Fruit fly (Drosophila melanogaster) whole organism, embryonic: Measurements from ENCODE around the gene Aptx.

Experiments
- Ada2b ChIP-seq: fragments of 200-800 bp; sonication (Bioruptor generic); IDR thresholded peaks from 2 replicates; pipeline ENCODE4 v1.3.6; 2022; ENCODE audit warnings: missing biosample characterization, missing genetic modification characterization
- CG1024 ChIP-seq: fragments of 200-800 bp; sonication (Bioruptor generic); IDR thresholded peaks from 2 replicates; pipeline ENCODE4 v1.3.6; 2022; ENCODE audit warnings: missing biosample characterization, missing genetic modification characterization
- CG10543 ChIP-seq: fragments of 200-800 bp; sonication (Bioruptor generic); optimal IDR thresholded peaks from 3 replicates; lab custom pipeline; 2017; ENCODE audit warnings: missing biosample characterization, mild to moderate bottlenecking, missing genetic modification characterization, moderate library complexity
- CG11093 ChIP-seq: fragments of 200-800 bp; sonication (Bioruptor generic); IDR thresholded peaks from 3 replicates; pipeline ENCODE4 v1.3.6; 2022; ENCODE audit warnings: missing biosample characterization, missing genetic modification characterization
- CG11504 ChIP-seq: fragments of 200-800 bp; sonication (Bioruptor generic); optimal IDR thresholded peaks from 3 replicates; lab custom pipeline; 2019; ENCODE audit warnings: missing biosample characterization, mild to moderate bottlenecking, missing genetic modification characterization, moderate library complexity
- CG12769 ChIP-seq: fragments of 200-800 bp; sonication (Bioruptor generic); optimal IDR thresholded peaks from 2 replicates; lab custom pipeline; 2019; ENCODE audit warnings: missing biosample characterization, mild to moderate bottlenecking, missing genetic modification characterization, moderate library complexity
- CG13296 ChIP-seq: fragments of 200-800 bp; sonication (Bioruptor generic); optimal IDR thresholded peaks from 3 replicates; lab custom pipeline; 2018; ENCODE audit warnings: missing biosample characterization, mild to moderate bottlenecking, missing genetic modification characterization
- CG13775 ChIP-seq: fragments of 200-800 bp; sonication (Bioruptor generic); optimal IDR thresholded peaks from 3 replicates; lab custom pipeline; 2017; ENCODE audit warnings: missing biosample characterization, mild to moderate bottlenecking, missing genetic modification characterization
- CG14441 ChIP-seq: fragments of 200-800 bp; sonication (Bioruptor generic); IDR thresholded peaks from 2 replicates; pipeline ENCODE4 v1.3.6; 2022; ENCODE audit warnings: missing biosample characterization, missing genetic modification characterization
- CG15073 ChIP-seq: fragments of 200-800 bp; sonication (Bioruptor generic); optimal IDR thresholded peaks from 2 replicates; lab custom pipeline; 2016; ENCODE audit warnings: missing biosample characterization, missing genetic modification characterization
- CG2712 ChIP-seq: fragments of 200-800 bp; optimal IDR thresholded peaks from 3 replicates; lab custom pipeline; 2019; ENCODE audit warnings: missing biosample characterization, mild to moderate bottlenecking, missing genetic modification characterization, moderate library complexity
- CG3407 ChIP-seq: fragments of 200-800 bp; sonication (Bioruptor generic); optimal IDR thresholded peaks from 2 replicates; lab custom pipeline; 2018; ENCODE audit warnings: missing biosample characterization, mild to moderate bottlenecking, missing genetic modification characterization
- CG34376 ChIP-seq: fragments of 200-800 bp; sonication (Bioruptor generic); optimal IDR thresholded peaks from 2 replicates; lab custom pipeline; 2018; ENCODE audit warnings: missing biosample characterization, mild to moderate bottlenecking, missing genetic modification characterization
- CG3847 ChIP-seq: fragments of 200-800 bp; sonication (Bioruptor generic); IDR thresholded peaks from 2 replicates; pipeline ENCODE4 v1.3.6; 2022; ENCODE audit warnings: missing biosample characterization, missing genetic modification characterization
- CG8281 ChIP-seq: fragments of 200-800 bp; sonication (Bioruptor generic); optimal IDR thresholded peaks from 2 replicates; lab custom pipeline; 2018; ENCODE audit warnings: missing biosample characterization, mild to moderate bottlenecking, missing genetic modification characterization, moderate library complexity
- CG9817 ChIP-seq: fragments of 200-800 bp; sonication (Bioruptor generic); optimal IDR thresholded peaks from 2 replicates; lab custom pipeline; 2018; ENCODE audit warnings: missing biosample characterization, mild to moderate bottlenecking, missing genetic modification characterization, moderate library complexity
- Dbx ChIP-seq: fragments of 200-800 bp; sonication (Bioruptor generic); IDR thresholded peaks from 3 replicates; pipeline ENCODE4 v1.3.6; 2022; ENCODE audit warnings: missing biosample characterization, missing genetic modification characterization
- Dp ChIP-seq: fragments of 200-800 bp; sonication (Bioruptor generic); optimal IDR thresholded peaks from 2 replicates; lab custom pipeline; 2018; ENCODE audit warnings: missing biosample characterization, mild to moderate bottlenecking, missing genetic modification characterization, moderate library complexity
- E2f1 ChIP-seq: fragments of 200-800 bp; sonication (Bioruptor generic); IDR thresholded peaks from 2 replicates; pipeline ENCODE4 v1.3.6; 2022; ENCODE audit warnings: missing biosample characterization, missing genetic modification characterization
- Gsc ChIP-seq: fragments of 200-800 bp; sonication (Bioruptor generic); IDR thresholded peaks from 2 replicates; pipeline ENCODE4 v1.3.6; 2022; ENCODE audit warnings: missing biosample characterization, missing genetic modification characterization
- HmgZ ChIP-seq: fragments of 200-800 bp; sonication (Bioruptor generic); optimal IDR thresholded peaks from 2 replicates; lab custom pipeline; 2018; ENCODE audit warnings: missing biosample characterization, mild to moderate bottlenecking, missing genetic modification characterization
- MTF-1 ChIP-seq: fragments of 200-800 bp; sonication (Bioruptor generic); optimal IDR thresholded peaks from 2 replicates; lab custom pipeline; 2018; ENCODE audit warnings: missing biosample characterization, mild to moderate bottlenecking, missing genetic modification characterization, borderline replicate concordance
- NC2β ChIP-seq: fragments of 200-800 bp; sonication (Bioruptor generic); optimal IDR thresholded peaks from 2 replicates; lab custom pipeline; 2016; ENCODE audit warnings: missing biosample characterization, missing genetic modification characterization
- Nf-YB ChIP-seq: fragments of 200-800 bp; sonication (Bioruptor generic); optimal IDR thresholded peaks from 3 replicates; lab custom pipeline; 2019; ENCODE audit warnings: missing biosample characterization, mild to moderate bottlenecking, missing genetic modification characterization, moderate library complexity
- Rfx ChIP-seq: fragments of 200-800 bp; sonication (Bioruptor generic); IDR thresholded peaks from 2 replicates; pipeline ENCODE4 v1.3.6; 2022; ENCODE audit warnings: missing biosample characterization, missing genetic modification characterization
- Sox102F ChIP-seq: fragments of 200-800 bp; sonication (Bioruptor generic); optimal IDR thresholded peaks from 2 replicates; lab custom pipeline; 2018; ENCODE audit warnings: missing biosample characterization, mild to moderate bottlenecking, missing genetic modification characterization, moderate library complexity
- Ssrp ChIP-seq: fragments of 200-800 bp; sonication (Bioruptor generic); optimal IDR thresholded peaks from 2 replicates; lab custom pipeline; 2018; ENCODE audit warnings: missing biosample characterization, mild to moderate bottlenecking, missing genetic modification characterization, moderate library complexity
- ase ChIP-seq: fragments of 200-800 bp; sonication (Bioruptor generic); IDR thresholded peaks from 3 replicates; pipeline ENCODE4 v1.3.6; 2022; ENCODE audit warnings: missing biosample characterization, missing genetic modification characterization
- chif ChIP-seq, 2 experiments: fragments of 200-800 bp; sonication (Bioruptor generic); optimal IDR thresholded peaks; 3 replicates each; lab custom pipeline; 2016; ENCODE audit warnings: missing biosample characterization in 2 of 2, missing genetic modification characterization in 2 of 2
- crc ChIP-seq: fragments of 200-800 bp; sonication (Bioruptor generic); optimal IDR thresholded peaks from 2 replicates; lab custom pipeline; 2016; ENCODE audit warnings: missing biosample characterization, missing genetic modification characterization
- crp ChIP-seq, 2 experiments: fragments of 200-800 bp; sonication (Bioruptor generic); optimal IDR thresholded peaks; 2 replicates in 1 of 2; 3 replicates in 1 of 2; lab custom pipeline; 2017; ENCODE audit warnings: missing biosample characterization in 2 of 2, missing genetic modification characterization in 2 of 2, mild to moderate bottlenecking in 1 of 2, moderate library complexity in 1 of 2
- dan ChIP-seq: fragments of 200-800 bp; sonication (Bioruptor generic); IDR thresholded peaks from 2 replicates; pipeline ENCODE4 v1.3.6; 2022; ENCODE audit warnings: missing biosample characterization, missing genetic modification characterization
- exex ChIP-seq: fragments of 200-800 bp; sonication (Bioruptor generic); optimal IDR thresholded peaks from 4 replicates; lab custom pipeline; 2018; ENCODE audit warnings: missing biosample characterization, mild to moderate bottlenecking, missing genetic modification characterization, moderate library complexity
- fd102C ChIP-seq: fragments of 200-800 bp; sonication (Bioruptor generic); optimal IDR thresholded peaks from 2 replicates; lab custom pipeline; 2018; ENCODE audit warnings: missing biosample characterization, mild to moderate bottlenecking, missing genetic modification characterization, moderate library complexity
- fd3F ChIP-seq: fragments of 200-800 bp; sonication (Bioruptor generic); optimal IDR thresholded peaks from 2 replicates; lab custom pipeline; 2018; ENCODE audit warnings: missing biosample characterization, mild to moderate bottlenecking, missing genetic modification characterization, moderate library complexity
- fd64A ChIP-seq: fragments of 200-800 bp; sonication (Bioruptor generic); optimal IDR thresholded peaks from 3 replicates; lab custom pipeline; 2018; ENCODE audit warnings: missing biosample characterization, mild to moderate bottlenecking, missing genetic modification characterization
- insv ChIP-seq, 2 experiments: fragments of 200-800 bp; sonication (Bioruptor generic); optimal IDR thresholded peaks; 3 replicates each; lab custom pipeline; 2016 to 2018; ENCODE audit warnings: missing biosample characterization in 2 of 2, missing genetic modification characterization in 2 of 2
- kni ChIP-seq: fragments of 200-800 bp; sonication (Bioruptor generic); optimal IDR thresholded peaks from 3 replicates; lab custom pipeline; 2017; ENCODE audit warnings: mild to moderate bottlenecking, missing biosample characterization, missing genetic modification reagents, missing genetic modification characterization
- maf-S ChIP-seq: fragments of 200-800 bp; sonication (Bioruptor generic); optimal IDR thresholded peaks from 2 replicates; lab custom pipeline; 2016; ENCODE audit warnings: missing biosample characterization, missing genetic modification characterization
- mirr ChIP-seq: fragments of 200-800 bp; sonication (Bioruptor generic); optimal IDR thresholded peaks from 3 replicates; lab custom pipeline; 2018; ENCODE audit warnings: missing biosample characterization, mild to moderate bottlenecking, missing genetic modification characterization
- nom ChIP-seq: fragments of 200-800 bp; sonication (Bioruptor generic); optimal IDR thresholded peaks from 2 replicates; lab custom pipeline; 2017; ENCODE audit warnings: missing biosample characterization, missing genetic modification characterization, mild to moderate bottlenecking, moderate library complexity, missing genetic modification reagents
- org-1 ChIP-seq: fragments of 200-800 bp; sonication (Bioruptor generic); optimal IDR thresholded peaks from 2 replicates; lab custom pipeline; 2017; ENCODE audit warnings: missing biosample characterization, missing genetic modification characterization
- prd ChIP-seq, 3 experiments: fragments of >200 bp in 2 of 3; fragments of 200-800 bp in 1 of 3; sonication (Bioruptor generic) in 1 of 3; optimal IDR thresholded peaks in 2 of 3; IDR thresholded peaks in 1 of 3; 2 replicates in 2 of 3; 3 replicates in 1 of 3; pipeline versions ENCODE4 v1.3.6 to Lab custom; 2017 to 2022; ENCODE audit warnings: missing biosample characterization in 1 of 3, missing genetic modification characterization in 1 of 3
- sisA ChIP-seq: fragments of 200-800 bp; sonication (Bioruptor generic); IDR thresholded peaks from 2 replicates; pipeline ENCODE4 v1.3.6; 2022; ENCODE audit warnings: missing biosample characterization, missing genetic modification characterization
- sna ChIP-seq: fragments of 200-800 bp; sonication (Bioruptor generic); IDR thresholded peaks from 2 replicates; pipeline ENCODE4 v1.3.6; 2022; ENCODE audit warnings: missing biosample characterization, missing genetic modification characterization; ENCODE audit not compliant: partially characterized antibody
- stwl ChIP-seq: fragments of 200-800 bp; sonication (Bioruptor generic); optimal IDR thresholded peaks from 3 replicates; lab custom pipeline; 2018; ENCODE audit warnings: missing biosample characterization, mild to moderate bottlenecking, missing genetic modification characterization, moderate library complexity
- tna ChIP-seq: fragments of 200-800 bp; sonication (Bioruptor generic); IDR thresholded peaks from 2 replicates; pipeline ENCODE4 v1.3.6; 2022; ENCODE audit warnings: missing biosample characterization, missing genetic modification characterization; ENCODE audit not compliant: partially characterized antibody
- ttk ChIP-seq: fragments of 200-800 bp; sonication (Bioruptor generic); IDR thresholded peaks from 2 replicates; pipeline ENCODE4 v2.1.2; 2022; ENCODE audit warnings: missing biosample characterization, missing genetic modification characterization
- vnd ChIP-seq: fragments of 200-800 bp; sonication (Bioruptor generic); IDR thresholded peaks from 3 replicates; pipeline ENCODE4 v1.3.6; 2022; ENCODE audit warnings: missing biosample characterization, missing genetic modification characterization; ENCODE audit not compliant: partially characterized antibody
- zen2 ChIP-seq: fragments of 200-800 bp; sonication (Bioruptor generic); IDR thresholded peaks from 3 replicates; pipeline ENCODE4 v1.3.6; 2022; ENCODE audit warnings: missing biosample characterization, missing genetic modification characterization; ENCODE audit not compliant: partially characterized antibody

Aptx gene

DNA sequence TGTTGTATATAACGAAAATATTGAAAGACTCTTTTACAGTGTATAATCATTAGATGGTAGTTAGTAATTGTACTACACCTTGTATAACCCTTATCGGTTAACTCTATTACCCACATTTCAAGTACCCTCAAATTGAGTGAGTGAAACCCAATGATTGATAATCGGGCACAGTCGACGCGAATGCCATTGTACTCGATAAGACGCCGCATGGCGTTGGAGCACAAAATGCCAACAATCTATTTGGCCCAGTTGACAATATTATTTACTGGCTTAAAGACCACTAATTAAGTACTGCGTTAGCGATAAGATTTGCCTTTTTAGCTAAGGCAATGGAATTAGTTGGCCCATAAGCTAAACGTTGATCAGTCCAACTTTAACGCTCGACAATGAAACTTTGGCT, 15.6 kb upstream of the Aptx start, which contains the start of gene CG3734 (continued):
- TF ChIP-seq CG2712 (tag; lab: Kevin White, UChicago) (no peak), dan (GFP tag; lab: Robert Waterston, UW) (no peak), CG13775 (GFP tag; lab: Kevin White, UChicago) (no peak), mirr (GFP tag; lab: Kevin White, UChicago) (peak; percentile 93), CG3847 (GFP tag; lab: Robert Waterston, UW) (no peak), kni (GFP tag; lab: Kevin White, UChicago) (no peak), tna (GFP tag; lab: Robert Waterston, UW) (no peak), CG13296 (GFP tag; lab: Kevin White, UChicago) (peak; percentile 15), exex (tag; lab: Kevin White, UChicago) (peak; percentile 99), CG15073 (GFP tag; lab: Kevin White, UChicago) (no peak), CG14441 (no peak), Sox102F (GFP tag; lab: Kevin White, UChicago) (no peak), prd (optimal IDR thresholded peaks at IDR 0.05; lab: Kevin White, UChicago) (no peak), prd (GFP tag; IDR thresholded peaks at IDR 0.05; lab: Robert Waterston, UW) (no peak), crp (GFP tag; optimal IDR thresholded peaks at IDR 0.05; lab: Kevin White, UChicago) (no peak), fd64A (no peak), ttk (GFP tag; lab: Robert Waterston, UW) (no peak), stwl (tag; lab: Kevin White, UChicago) (no peak), CG11504 (tag; lab: Kevin White, UChicago) (no peak), zen2 (GFP tag; lab: Robert Waterston, UW) (no peak), Gsc (GFP tag; lab: Robert Waterston, UW) (no peak), CG9817 (tag; lab: Kevin White, UChicago) (no peak), crc (no peak), sna (GFP tag; lab: Robert Waterston, UW) (no peak), Dp (no peak), ase (GFP tag; lab: Robert Waterston, UW) (no peak), Rfx (GFP tag; lab: Robert Waterston, UW) (no peak), fd3F (no peak), Ssrp (tag; lab: Kevin White, UChicago) (no peak), CG1024 (no peak), vnd (GFP tag; lab: Robert Waterston, UW) (peak; percentile 36; the same call in 1 of the 3 replicates), maf-S (GFP tag; lab: Kevin White, UChicago) (no peak), Ada2b (GFP tag; lab: Robert Waterston, UW) (no peak), E2f1 (GFP tag; lab: Robert Waterston, UW) (no peak), MTF-1 (GFP tag; lab: Kevin White, UChicago) (no peak), CG12769 (tag; lab: Kevin White, UChicago) (no peak), CG8281 (tag; lab: Kevin White, UChicago) (peak; percentile 56), org-1 (GFP tag; lab: Kevin White, UChicago) (no peak), HmgZ (tag; lab: Kevin White, UChicago) (peak; percentile 7), insv (GFP tag; optimal IDR thresholded peaks at IDR 0.05; lab: Kevin White, UChicago) (no peak), CG3407 (GFP tag; lab: Kevin White, UChicago) (no peak), Nf-YB (GFP tag; lab: Kevin White, UChicago) (no peak), Dbx (GFP tag; lab: Robert Waterston, UW) (no peak), CG34376 (GFP tag; lab: Kevin White, UChicago) (peak; percentile 79), fd102C (GFP tag; lab: Kevin White, UChicago) (no peak), sisA (GFP tag; lab: Robert Waterston, UW) (no peak), nom (no peak), CG10543 (GFP tag; lab: Kevin White, UChicago) (no peak), chif (GFP tag; optimal IDR thresholded peaks at IDR 0.05; lab: Kevin White, UChicago) (no peak), NC2β (GFP tag; lab: Kevin White, UChicago) (no peak), CG11093 (GFP tag; lab: Robert Waterston, UW) (no peak)
